Worm (Caenorhabditis elegans) whole organism, midembryonic: ENCODE measurements around the gene nspb-7.

Source experiments
- T22C8.4 ChIP-seq: fragments of 200-800 bp; sonication (Bioruptor generic); IDR thresholded peaks from 2 replicates; pipeline ENCODE4 v1.3.6; 2022; ENCODE audit warnings: missing genetic modification characterization, missing compliant biosample characterization
- cog-1 ChIP-seq: sonication (generic microtip); optimal IDR thresholded peaks from 2 replicates; lab custom pipeline; 2016; ENCODE audit warnings: missing genetic modification characterization, missing compliant biosample characterization
- flt-1 ChIP-seq: fragments of 200-800 bp; sonication (Bioruptor generic); IDR thresholded peaks from 2 replicates; pipeline ENCODE4 v1.3.6; 2022; ENCODE audit warnings: missing genetic modification characterization, missing compliant biosample characterization
- klf-2 ChIP-seq: fragments of 200-800 bp; sonication (Bioruptor generic); conservative IDR thresholded peaks from 2 replicates; pipeline ENCODE4 v1.3.6; 2022; ENCODE audit warnings: missing genetic modification reagents, missing genetic modification characterization, missing compliant biosample characterization
- ref-1 ChIP-seq: fragments of 200-800 bp; sonication (Bioruptor generic); conservative IDR thresholded peaks from 2 replicates; pipeline ENCODE4 v1.3.6; 2022; ENCODE audit warnings: missing genetic modification reagents, missing genetic modification characterization, missing compliant biosample characterization
- tab-1 ChIP-seq: fragments of 200-800 bp; sonication (Bioruptor generic); IDR thresholded peaks from 2 replicates; pipeline ENCODE4 v1.3.6; 2022; ENCODE audit warnings: missing genetic modification characterization, missing compliant biosample characterization
- ztf-23 ChIP-seq: fragments of 200-800 bp; sonication (Bioruptor generic); IDR thresholded peaks from 2 replicates; pipeline ENCODE4 v1.3.6; 2022; ENCODE audit warnings: missing genetic modification reagents, missing genetic modification characterization, missing compliant biosample characterization
- ztf-29 ChIP-seq: fragments of 200-800 bp; sonication (Bioruptor generic); IDR thresholded peaks from 2 replicates; pipeline ENCODE4 v1.3.6; 2022; ENCODE audit warnings: missing genetic modification reagents, missing genetic modification characterization, missing compliant biosample characterization

DNA sequence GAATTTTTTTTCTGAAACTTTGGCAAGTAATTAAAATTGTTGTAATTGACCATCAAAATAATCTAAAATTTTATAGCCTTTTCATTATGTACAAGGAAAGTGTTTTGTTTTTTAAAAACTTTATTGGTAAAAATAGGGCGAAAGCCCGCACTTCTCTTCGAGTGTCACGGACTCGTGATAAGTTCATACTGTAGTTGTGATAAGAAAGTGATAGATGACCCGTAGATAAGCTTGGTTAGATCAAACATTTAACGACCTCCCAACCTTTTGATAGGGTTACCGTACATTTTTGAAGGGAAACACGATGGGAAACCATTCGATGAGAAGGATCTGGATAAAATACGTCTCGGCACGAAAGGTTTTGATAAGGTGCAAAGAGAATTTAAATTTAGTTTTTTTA lies 38.3 kb downstream of the nspb-7 start:
- TF ChIP-seq ztf-29 (no peak), cog-1 (tag; lab: Kevin White, UChicago) (no peak), tab-1 (no peak), T22C8.4 (GFP tag; lab: Robert Waterston, UW) (no peak), ref-1 (GFP tag; lab: Robert Waterston, UW) (no peak), klf-2 (GFP tag; lab: Robert Waterston, UW) (no peak), flt-1 (GFP tag; lab: Robert Waterston, UW) (no peak), ztf-23 (GFP tag; lab: Robert Waterston, UW) (no peak)
